Worm (Caenorhabditis elegans) whole organism, dauer: Measurements from ENCODE around the gene F43G6.7.

ENCODE experiments used
- unc-62 ChIP-seq: sonication (generic microtip); optimal IDR thresholded peaks from 2 replicates; lab custom pipeline; 2017; ENCODE audit warnings: missing biosample characterization, missing genetic modification reagents, missing genetic modification characterization

Gene F43G6.7

DNA sequence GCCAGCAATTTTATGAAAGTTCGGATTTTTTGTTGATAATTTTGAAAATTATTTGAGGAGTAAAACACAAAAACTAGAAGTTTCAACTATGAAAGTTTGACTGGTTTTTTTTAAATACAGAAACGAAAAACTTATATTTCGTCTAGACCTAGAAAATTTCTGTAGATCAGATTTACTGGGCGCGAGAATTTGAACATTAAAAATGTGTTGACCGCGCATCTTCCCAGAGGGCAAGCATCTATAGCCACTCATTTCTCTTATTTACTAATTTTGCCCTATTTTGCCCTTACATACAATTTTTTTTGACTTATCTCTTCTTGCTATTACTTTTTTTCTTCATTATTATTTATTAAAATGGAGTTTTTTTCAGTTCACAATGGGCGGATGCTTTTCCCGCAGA lies 1.6 kb upstream of the F43G6.7 start, which contains the start of gene F43G6.10:
Gene F43G6.10, plus strand, starts transcription at position 371 of the 400 bp plus-strand sequence.
- no peak for TF ChIP-seq unc-62

DNA sequence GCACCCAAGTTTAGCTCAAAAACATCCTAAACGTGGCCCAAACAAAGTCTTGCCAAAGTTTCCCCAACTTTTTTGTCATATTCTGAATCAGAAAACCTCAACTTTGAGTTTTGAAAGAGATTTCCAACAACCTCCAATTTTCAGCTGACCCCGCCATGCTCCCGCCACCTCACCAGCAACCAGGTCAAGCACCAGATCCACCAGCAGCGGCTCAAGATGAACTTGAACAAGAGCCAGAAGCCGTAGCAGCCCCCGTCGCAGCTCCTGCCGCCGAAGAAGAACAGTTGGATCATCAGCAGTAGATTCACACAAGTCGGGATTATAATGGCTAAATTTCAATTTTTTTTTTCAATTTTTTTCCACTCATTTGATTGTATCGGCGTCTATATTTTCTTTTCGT lies 651 bp downstream of the F43G6.7 start:
- TF ChIP-seq unc-62 = no peak

DNA sequence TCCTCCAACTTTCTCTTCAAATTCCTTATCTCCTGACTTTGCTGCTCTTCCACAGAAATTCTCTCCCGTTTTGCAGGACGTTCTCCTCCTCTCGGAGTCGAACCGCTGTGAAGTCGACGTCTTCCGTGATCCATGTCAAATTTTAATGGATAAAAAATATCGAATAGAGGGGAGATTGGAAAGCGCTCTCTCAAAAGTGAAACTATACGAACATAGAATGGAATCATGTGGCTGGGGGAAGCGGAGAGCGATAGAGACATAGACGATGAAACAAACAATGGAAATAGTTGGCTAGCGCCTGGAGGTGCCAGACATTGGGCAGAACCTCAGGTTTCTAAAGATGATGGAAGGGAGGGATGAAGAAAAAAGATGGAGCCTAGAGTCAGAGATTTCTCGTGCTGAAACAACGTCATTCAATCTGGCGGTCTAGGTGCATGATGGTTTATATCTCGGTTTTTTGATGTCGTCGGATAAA lies 3.3 kb downstream of the F43G6.7 start, which contains the start of gene F43G6.8:
Gene F43G6.8, minus strand, starts transcription at position 198 of the 475 bp plus-strand sequence.
- no peak for TF ChIP-seq unc-62

DNA sequence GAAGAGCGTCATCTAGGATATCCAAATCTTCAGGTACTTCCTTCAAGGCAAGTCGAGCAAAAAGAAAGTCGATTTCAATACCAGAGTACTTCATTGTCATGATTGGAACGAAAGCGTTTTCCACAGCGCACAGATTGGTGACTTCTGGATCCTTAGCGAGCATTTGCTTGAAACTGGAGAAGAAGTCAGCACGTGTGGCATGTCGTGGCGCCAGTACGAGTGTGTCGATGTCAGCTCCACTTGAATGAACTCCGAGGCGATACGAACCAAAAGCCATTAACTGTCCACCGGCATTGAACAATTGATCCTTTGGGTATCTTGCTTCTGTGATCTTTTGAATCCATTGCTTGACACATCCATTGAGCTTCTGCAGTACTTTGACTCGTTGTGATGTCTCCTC lies 5.4 kb downstream of the F43G6.7 start:
- TF ChIP-seq unc-62 = no peak

DNA sequence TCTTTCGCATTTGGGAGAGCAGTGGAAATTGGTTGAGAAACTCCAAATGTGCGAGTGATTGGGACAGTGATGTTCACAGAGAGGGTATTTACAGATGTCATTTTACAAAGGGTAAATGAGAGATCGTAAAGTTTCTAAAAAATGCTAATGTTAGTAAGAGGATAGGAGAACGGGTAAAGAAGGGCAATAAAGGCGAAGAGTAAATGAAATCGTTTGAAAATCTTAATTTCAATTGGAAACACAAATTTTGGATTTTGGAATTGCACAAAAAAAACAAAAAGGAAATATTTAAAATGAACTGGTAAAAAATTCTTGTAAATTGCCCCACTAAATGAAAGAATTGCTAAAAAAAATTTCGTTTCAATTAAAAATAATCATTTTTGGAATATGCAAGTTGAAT lies 5.9 kb downstream of the F43G6.7 start, which contains the start of gene pap-3:
Gene pap-3, minus strand, starts transcription at position 101 of the 400 bp plus-strand sequence.
- no peak for TF ChIP-seq unc-62

DNA sequence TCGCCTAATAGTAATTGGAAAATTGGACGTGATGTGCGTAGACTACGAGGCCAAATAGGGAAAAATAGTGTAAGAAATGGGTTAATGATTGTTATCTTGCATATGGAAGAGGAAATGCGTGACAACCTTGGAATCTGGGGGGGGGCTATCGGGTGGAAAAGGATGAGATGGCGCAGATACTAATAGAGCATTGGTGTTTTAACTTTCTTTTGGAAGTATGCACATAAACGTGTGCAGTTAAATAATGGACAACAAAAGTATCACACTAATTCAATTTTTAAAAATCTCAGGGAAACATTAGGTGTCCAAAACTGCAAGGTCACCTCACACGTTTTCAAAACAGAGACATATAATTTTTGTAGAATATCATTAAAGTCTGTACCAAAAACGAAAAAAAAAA lies 9.2 kb downstream of the F43G6.7 start, which contains the start of gene Y6D1A.2:
Gene Y6D1A.2, minus strand, starts transcription at position 101 of the 400 bp plus-strand sequence.
- no peak for TF ChIP-seq unc-62

DNA sequence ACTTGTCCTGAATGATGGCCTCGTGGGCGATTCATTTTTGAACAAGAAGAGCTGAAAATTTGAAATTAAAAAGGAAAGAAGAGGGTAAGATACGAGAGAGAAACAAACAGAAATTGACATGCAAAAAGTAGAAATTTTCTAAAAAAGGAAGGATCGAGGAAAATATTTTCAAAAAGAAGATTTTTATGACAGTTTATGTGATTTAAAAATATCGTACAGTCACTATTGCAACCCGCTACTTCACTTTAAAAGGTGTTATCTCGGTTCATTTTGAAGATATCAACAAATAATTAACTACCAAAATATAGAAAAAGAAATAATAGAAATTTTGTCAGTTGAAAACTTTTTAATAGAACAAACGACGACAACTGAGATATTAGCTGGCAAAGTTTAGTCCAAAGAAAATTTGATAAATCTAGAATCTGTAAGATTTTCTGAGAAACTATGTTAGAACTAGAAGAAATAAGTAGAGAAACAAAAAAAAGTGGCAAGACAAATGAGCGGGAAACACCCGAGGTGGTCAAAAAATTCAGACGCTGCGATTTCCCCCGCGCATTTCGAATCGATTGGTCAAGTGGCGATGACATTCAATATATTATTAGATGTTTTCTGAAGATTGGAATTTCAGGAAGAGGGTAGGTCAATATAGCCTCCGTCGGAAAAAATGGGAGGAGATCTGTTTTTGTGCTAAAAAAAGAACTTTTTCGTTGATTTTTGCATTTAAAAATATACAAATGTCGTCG lies 13.1 kb downstream of the F43G6.7 start, which contains the start of gene Y6D1A.1:
Gene Y6D1A.1, minus strand, starts transcription at position 51 of the 743 bp plus-strand sequence.
- TF ChIP-seq unc-62 = no peak

DNA sequence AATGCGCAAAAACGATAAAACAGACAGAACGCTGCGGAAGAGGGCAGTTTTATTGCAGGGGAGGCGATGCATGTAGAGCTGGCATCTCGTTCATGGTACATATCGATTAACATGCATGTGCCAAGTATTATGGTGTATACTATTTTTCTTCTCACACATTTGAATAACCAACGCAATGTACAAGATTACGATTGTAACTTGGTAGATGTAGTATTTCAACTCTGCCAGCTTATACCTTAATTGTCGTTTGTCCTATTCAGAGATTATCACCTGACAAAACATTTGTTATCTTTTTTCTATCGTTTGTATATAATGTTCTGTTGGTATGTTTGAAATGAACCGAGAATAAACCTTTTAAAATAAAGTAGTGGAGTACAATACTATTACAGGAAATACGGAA lies 19.3 kb downstream of the F43G6.7 start, which contains the start of gene pes-5:
Gene pes-5, minus strand, starts transcription at position 101 of the 400 bp plus-strand sequence.
- no peak for TF ChIP-seq unc-62

DNA sequence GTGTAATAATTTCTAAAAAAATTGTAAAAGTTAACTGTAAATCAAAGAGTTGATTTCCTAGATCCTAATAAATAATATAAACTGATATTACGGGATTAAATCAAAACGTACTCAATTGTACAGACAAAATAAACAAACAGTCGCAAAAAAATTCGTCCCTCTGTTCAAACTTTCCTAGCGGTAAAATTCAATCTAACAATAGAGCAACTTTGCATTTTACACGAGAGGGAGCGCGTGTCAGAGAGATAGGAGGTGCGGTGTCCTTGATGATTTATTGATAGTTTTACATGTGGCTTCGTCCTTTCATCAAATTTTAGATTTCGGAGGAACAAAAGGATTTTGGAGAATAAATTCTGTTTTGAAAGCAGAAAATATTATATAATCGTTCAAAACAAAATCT lies 20.0 kb downstream of the F43G6.7 start:
- no peak for TF ChIP-seq unc-62

DNA sequence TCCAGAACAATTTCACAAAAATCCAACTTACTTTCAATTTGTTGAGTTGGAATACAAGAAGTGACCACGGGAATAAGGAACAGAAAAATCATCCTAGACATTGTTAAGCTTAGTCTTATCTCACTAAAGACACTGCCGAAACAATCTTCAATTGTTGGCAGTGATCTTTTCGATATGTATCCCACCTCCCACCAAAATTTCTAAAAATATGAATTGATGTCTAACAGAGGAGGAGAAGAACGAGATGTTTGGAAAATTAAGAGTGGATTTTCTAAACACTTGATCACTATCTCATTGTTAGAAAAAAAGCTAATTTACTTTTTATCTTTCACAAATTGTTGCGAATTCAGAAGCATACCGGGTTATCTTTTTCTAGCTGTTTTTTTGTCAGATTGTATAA lies 21.9 kb downstream of the F43G6.7 start, which contains the start of gene clec-144:
Gene clec-144, minus strand, starts transcription at position 101 of the 400 bp plus-strand sequence.
- no peak for TF ChIP-seq unc-62

DNA sequence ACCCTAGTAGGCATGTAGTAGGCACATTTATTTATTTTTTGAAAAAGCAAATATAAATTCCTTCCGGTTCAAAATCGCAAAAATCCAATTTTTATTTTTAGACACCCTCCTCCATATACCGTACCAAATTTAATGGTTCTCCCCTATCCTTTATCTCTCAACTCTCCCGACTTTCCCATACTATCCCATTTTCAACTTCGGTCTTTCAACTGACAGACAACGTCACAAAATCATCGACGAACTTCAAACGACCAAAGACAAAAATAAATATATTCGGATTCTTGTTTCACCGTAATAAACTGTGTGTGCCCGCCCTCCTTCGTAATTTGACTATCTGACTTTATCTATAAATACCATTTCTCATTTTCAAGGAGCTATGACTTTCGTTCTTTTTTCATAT lies 24.6 kb downstream of the F43G6.7 start, which contains the start of gene T27D12.6:
Gene T27D12.6, plus strand, starts transcription at position 301 of the 400 bp plus-strand sequence.
- TF ChIP-seq unc-62 = no peak

DNA sequence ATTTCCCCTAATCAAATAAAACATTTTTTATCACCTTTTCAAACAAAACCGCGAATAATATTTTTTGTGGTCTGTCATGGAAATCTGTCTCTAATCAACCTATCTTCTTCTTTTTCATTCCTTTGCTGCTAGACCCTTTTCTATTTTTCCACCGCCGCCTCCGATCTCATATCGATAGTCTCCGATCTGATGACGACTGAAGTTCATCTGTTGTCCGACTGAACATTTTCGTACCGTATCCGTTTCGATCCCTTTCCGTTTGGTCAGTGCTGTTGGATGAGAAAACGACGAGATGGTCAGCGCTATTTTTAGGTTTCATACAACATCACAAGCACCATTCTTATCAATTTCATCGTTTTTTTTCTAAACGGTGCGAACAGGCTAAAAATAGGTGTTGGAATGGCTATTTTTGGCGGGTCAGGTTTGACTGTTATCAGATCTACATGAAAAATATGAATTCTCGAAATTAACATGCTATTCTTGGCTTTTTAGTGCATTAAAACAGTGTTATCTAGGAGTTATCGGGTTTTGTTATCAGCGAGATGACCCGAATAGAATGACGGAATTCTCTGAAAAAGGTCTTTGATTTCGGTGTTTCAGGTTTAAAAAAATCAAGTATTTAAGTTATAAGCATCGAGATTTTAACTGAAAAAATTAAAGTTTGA lies 26.1 kb downstream of the F43G6.7 start:
- TF ChIP-seq unc-62 = no peak

DNA sequence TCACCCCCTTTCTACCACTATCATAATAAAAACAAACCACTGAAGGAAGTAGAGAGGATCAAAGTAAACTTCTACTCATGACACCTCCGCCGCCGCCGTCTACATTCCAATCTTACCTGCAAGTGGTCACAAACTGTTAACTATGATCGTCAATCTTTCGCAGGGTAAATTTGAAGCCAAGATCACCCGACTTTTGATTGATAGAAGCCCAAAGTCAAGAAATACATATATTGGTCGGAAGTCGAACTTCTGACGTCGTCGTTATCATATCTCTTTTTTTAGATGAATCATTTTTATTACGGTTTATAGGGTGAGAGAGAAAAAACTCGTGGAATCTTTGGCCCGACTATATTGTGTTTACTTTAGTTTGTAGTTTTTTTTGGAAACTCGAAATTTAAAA lies 27.8 kb downstream of the F43G6.7 start:
- no peak for TF ChIP-seq unc-62

DNA sequence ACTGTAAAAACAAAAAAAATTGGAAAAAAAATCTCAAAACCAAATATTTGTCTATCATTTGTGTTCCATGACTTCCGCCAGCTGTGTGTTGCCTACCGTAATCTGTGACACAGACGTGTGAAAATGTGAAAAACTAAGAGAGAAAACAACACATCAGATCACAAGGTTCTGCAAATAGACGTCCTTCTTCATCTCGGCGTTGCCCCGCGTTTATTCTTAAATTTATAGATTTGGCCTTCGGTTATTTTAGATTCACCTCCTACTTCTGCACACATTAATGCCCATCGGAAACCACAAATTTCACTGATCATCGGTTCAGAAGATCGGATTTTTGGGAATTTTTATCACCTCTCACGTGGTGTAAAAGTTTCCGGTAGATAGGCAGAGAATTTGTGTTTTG lies 28.5 kb downstream of the F43G6.7 start:
- TF ChIP-seq unc-62 = no peak

DNA sequence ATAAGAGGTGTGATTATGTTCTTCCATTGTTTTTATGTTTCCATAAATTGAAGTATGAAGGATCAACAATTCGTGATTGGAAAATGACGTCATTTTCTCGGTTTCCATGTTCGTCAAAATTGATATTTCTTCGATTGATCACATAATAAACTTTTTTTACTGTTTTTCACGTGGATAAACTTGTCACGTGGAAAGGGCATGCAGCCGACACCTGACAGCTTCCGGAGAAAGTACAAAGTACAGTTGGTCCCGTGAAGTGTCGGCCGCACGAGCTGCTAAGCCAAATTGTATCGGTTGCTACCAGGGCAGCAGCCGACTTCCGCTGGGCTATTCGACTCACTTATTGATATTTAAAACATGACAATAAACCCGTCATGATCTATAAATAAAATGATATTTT lies 31.1 kb downstream of the F43G6.7 start:
- no peak for TF ChIP-seq unc-62

DNA sequence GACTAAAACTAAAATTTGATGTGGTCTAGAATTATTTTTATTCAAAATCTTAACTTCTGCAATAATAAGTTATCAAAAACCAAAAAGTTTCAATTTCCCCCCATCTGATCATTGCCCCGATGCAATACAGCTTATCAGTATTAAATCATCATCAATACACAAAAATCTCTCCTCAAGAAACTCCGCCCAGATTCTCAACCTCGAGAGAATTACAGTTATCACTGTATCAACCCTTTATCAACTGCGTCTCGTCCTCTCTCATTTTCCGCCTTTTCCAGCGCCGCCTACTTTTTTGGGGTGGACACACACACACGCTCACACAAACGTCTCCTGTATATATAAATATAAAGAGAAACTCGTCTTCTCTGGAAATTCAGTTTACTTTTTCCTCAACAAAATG lies 31.7 kb downstream of the F43G6.7 start, which contains the start of gene T27D12.1:
Gene T27D12.1, plus strand, starts transcription at position 301 of the 400 bp plus-strand sequence.
- TF ChIP-seq unc-62 = no peak

DNA sequence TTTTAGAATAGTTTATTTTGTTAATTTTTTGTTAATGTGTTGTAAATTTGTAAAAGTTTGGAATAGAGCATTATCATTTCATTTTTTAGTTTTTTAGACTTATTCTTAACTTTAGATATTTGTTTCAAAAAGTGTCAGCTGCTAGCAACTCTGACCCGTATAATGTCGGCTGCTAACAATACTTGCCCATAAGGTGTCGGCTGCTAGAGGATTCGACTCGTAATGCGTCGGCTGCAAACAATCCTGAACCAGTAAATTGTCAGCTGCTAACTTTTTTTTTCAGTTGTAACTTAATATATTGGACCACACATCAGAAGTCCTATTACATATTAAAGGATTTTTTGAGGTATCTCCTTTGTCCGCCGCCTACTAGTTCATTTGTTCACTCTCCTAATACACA lies 32.2 kb downstream of the F43G6.7 start:
- no peak for TF ChIP-seq unc-62
